Worm (Caenorhabditis elegans) whole organism, L1 larva: ENCODE measurements around the gene mec-4.

ENCODE experiments used
- ceh-8 ChIP-seq: fragments of 200-800 bp; sonication (Bioruptor generic); optimal IDR thresholded peaks from 2 replicates; lab custom pipeline; 2018; ENCODE audit warnings: mild to moderate bottlenecking, missing genetic modification characterization, moderate library complexity, missing compliant biosample characterization
- ceh-90 ChIP-seq: sonication (generic microtip); optimal IDR thresholded peaks from 2 replicates; lab custom pipeline; 2016; ENCODE audit warnings: missing genetic modification characterization, missing compliant biosample characterization
- ces-1 ChIP-seq: fragments of 150-350 bp; optimal IDR thresholded peaks from 2 replicates; lab custom pipeline; 2014; ENCODE audit warnings: missing biosample characterization, missing genetic modification reagents, missing genetic modification characterization
- efl-1 ChIP-seq, 4 experiments: fragments of 150-350 bp; optimal IDR thresholded peaks in 3 of 4; peaks in 1 of 4; 1 replicate in 1 of 4; 2 replicates in 3 of 4; lab custom pipeline; 2014; ENCODE audit warnings: missing biosample characterization in 2 of 4, missing genetic modification characterization in 2 of 4, missing genetic modification reagents in 2 of 4
- elt-2 ChIP-seq: sonication (generic microtip); optimal IDR thresholded peaks from 2 replicates; lab custom pipeline; 2016; ENCODE audit warnings: missing genetic modification characterization, mild to moderate bottlenecking, inconsistent platforms, missing compliant biosample characterization, missing genetic modification reagents
- grh-1 ChIP-seq: fragments of 200-800 bp; sonication (Bioruptor generic); IDR thresholded peaks from 2 replicates; pipeline ENCODE4 v1.3.6; 2022; ENCODE audit warnings: missing genetic modification reagents, missing genetic modification characterization, missing compliant biosample characterization
- lin-15B ChIP-seq: fragments of 150-350 bp; sonication (generic microtip); optimal IDR thresholded peaks from 3 replicates; lab custom pipeline; 2014; ENCODE audit warnings: missing biosample characterization, missing genetic modification characterization
- pqm-1 ChIP-seq: sonication (generic microtip); optimal IDR thresholded peaks from 3 replicates; lab custom pipeline; 2017; ENCODE audit warnings: missing biosample characterization, missing genetic modification characterization
- unc-30 ChIP-seq: sonication (generic microtip); optimal IDR thresholded peaks from 2 replicates; lab custom pipeline; 2017; ENCODE audit warnings: missing biosample characterization, missing genetic modification characterization
- unc-62 ChIP-seq: fragments of 150-350 bp; optimal IDR thresholded peaks from 2 replicates; lab custom pipeline; 2014; ENCODE audit warnings: missing biosample characterization, missing genetic modification reagents, missing genetic modification characterization
- zag-1 ChIP-seq: fragments of 150-350 bp; optimal IDR thresholded peaks from 2 replicates; lab custom pipeline; 2014; ENCODE audit warnings: missing biosample characterization, missing genetic modification characterization
- ztf-11 ChIP-seq, 2 experiments: sonication (generic microtip); optimal IDR thresholded peaks; 2 replicates each; lab custom pipeline; 2016 to 2017; ENCODE audit warnings: missing genetic modification characterization in 2 of 2, missing biosample characterization in 1 of 2, missing compliant biosample characterization in 1 of 2

- no peak for TF ChIP-seq elt-2
- no peak for TF ChIP-seq unc-30 (tag; lab: Kevin White, UChicago)
- TF ChIP-seq ceh-8 (GFP tag; lab: Kevin White, UChicago) = no peak
- no peak for TF ChIP-seq grh-1 (GFP tag; lab: Robert Waterston, UW)
- no peak for TF ChIP-seq lin-15B
- TF ChIP-seq pqm-1 (tag; lab: Kevin White, UChicago) = no peak
- TF ChIP-seq ces-1 = no peak
- no peak for TF ChIP-seq ztf-11 (tag; optimal IDR thresholded peaks at IDR 0.05; lab: Kevin White, UChicago)
- TF ChIP-seq ceh-90 = no peak
- no peak for TF ChIP-seq unc-62 (GFP tag; lab: Kevin White, UChicago)
- TF ChIP-seq zag-1 = no peak
- TF ChIP-seq efl-1 (optimal IDR thresholded peaks at IDR 0.05; lab: Kevin White, UChicago) = no peak
- TF ChIP-seq efl-1 (GFP tag; optimal IDR thresholded peaks at IDR 0.05 in 1 of 2; lab: Kevin White, UChicago) = peak in 1 of 2 experiments; percentile 32
Measured at ce11 chrX:16809689-16810088, 2.8 kb upstream of the mec-4 start.
